Worm (Caenorhabditis elegans) whole organism, L1 larva: Measurements from ENCODE around the gene F39G3.5.
A peak's percentile ranks its signal among the peaks of the same experiment; 100 is the strongest.

ENCODE experiments used
- C04F5.9 ChIP-seq: sonication (generic microtip); optimal IDR thresholded peaks from 2 replicates; lab custom pipeline; 2016; ENCODE audit warnings: missing genetic modification characterization, missing compliant biosample characterization
- C16A3.4 ChIP-seq: fragments of 150-350 bp; optimal IDR thresholded peaks from 2 replicates; lab custom pipeline; 2014; ENCODE audit warnings: missing biosample characterization, missing genetic modification characterization
- C34B4.2 ChIP-seq: sonication (generic microtip); optimal IDR thresholded peaks from 2 replicates; lab custom pipeline; 2017; ENCODE audit warnings: mild to moderate bottlenecking, missing genetic modification characterization, missing compliant biosample characterization
- F16B12.6 ChIP-seq: fragments of 150-350 bp; optimal IDR thresholded peaks from 2 replicates; lab custom pipeline; 2014; ENCODE audit warnings: missing biosample characterization, missing genetic modification characterization
- Y116A8C.19 ChIP-seq: sonication (generic microtip); optimal IDR thresholded peaks from 2 replicates; lab custom pipeline; 2016; ENCODE audit warnings: missing compliant biosample characterization, missing genetic modification characterization, borderline replicate concordance
- aha-1 ChIP-seq: fragments of 150-350 bp; optimal IDR thresholded peaks from 2 replicates; lab custom pipeline; 2014; ENCODE audit warnings: missing biosample characterization, missing genetic modification characterization
- alr-1 ChIP-seq: fragments of 200-800 bp; sonication (Bioruptor generic); optimal IDR thresholded peaks from 2 replicates; lab custom pipeline; 2018; ENCODE audit warnings: borderline replicate concordance, mild to moderate bottlenecking, missing genetic modification characterization, missing compliant biosample characterization
- aly-2 ChIP-seq: fragments of 150-350 bp; optimal IDR thresholded peaks from 2 replicates; lab custom pipeline; 2014; ENCODE audit warnings: missing biosample characterization, missing genetic modification characterization
- ama-1 ChIP-seq: fragments of 150-350 bp; optimal IDR thresholded peaks from 2 replicates; lab custom pipeline; 2014
- ceh-63 ChIP-seq: fragments of 200-800 bp; sonication (Bioruptor generic); optimal IDR thresholded peaks from 2 replicates; lab custom pipeline; 2018; ENCODE audit warnings: mild to moderate bottlenecking, missing genetic modification characterization, missing compliant biosample characterization
- ceh-82 ChIP-seq, 3 experiments: fragments of 150-350 bp in 1 of 3; sonication (generic microtip) in 2 of 3; optimal IDR thresholded peaks; 2 replicates each; lab custom pipeline; 2014 to 2017; ENCODE audit warnings: missing biosample characterization in 3 of 3, missing genetic modification characterization in 3 of 3
- ceh-88 ChIP-seq: fragments of 200-800 bp; sonication (Bioruptor generic); IDR thresholded peaks from 2 replicates; pipeline ENCODE4 v1.3.6; 2022; ENCODE audit warnings: missing genetic modification characterization, missing compliant biosample characterization
- ces-1 ChIP-seq: fragments of 150-350 bp; optimal IDR thresholded peaks from 2 replicates; lab custom pipeline; 2014; ENCODE audit warnings: missing biosample characterization, missing genetic modification reagents, missing genetic modification characterization
- dpl-1 ChIP-seq, 3 experiments: fragments of 150-350 bp in 2 of 3; sonication (generic microtip) in 1 of 3; optimal IDR thresholded peaks; 2 replicates each; lab custom pipeline; 2014 to 2017; ENCODE audit warnings: missing biosample characterization in 3 of 3, missing genetic modification characterization in 3 of 3, missing genetic modification reagents in 3 of 3
- efl-1 ChIP-seq, 4 experiments: fragments of 150-350 bp; optimal IDR thresholded peaks in 3 of 4; peaks in 1 of 4; 1 replicate in 1 of 4; 2 replicates in 3 of 4; lab custom pipeline; 2014; ENCODE audit warnings: missing biosample characterization in 2 of 4, missing genetic modification characterization in 2 of 4, missing genetic modification reagents in 2 of 4
- ets-5 ChIP-seq: fragments of 200-800 bp; sonication (Bioruptor generic); IDR thresholded peaks from 2 replicates; pipeline ENCODE4 v1.3.6; 2022; ENCODE audit warnings: missing genetic modification characterization, missing compliant biosample characterization
- fkh-10 ChIP-seq: sonication (generic microtip); optimal IDR thresholded peaks from 2 replicates; lab custom pipeline; 2017; ENCODE audit warnings: missing biosample characterization, missing genetic modification reagents, missing genetic modification characterization
- fkh-4 ChIP-seq: sonication (generic microtip); optimal IDR thresholded peaks from 2 replicates; lab custom pipeline; 2016; ENCODE audit warnings: missing compliant biosample characterization, missing genetic modification characterization, borderline replicate concordance
- fkh-8 ChIP-seq: sonication (generic microtip); optimal IDR thresholded peaks from 2 replicates; lab custom pipeline; 2016; ENCODE audit warnings: mild to moderate bottlenecking, missing genetic modification characterization, missing compliant biosample characterization
- fos-1 ChIP-seq: fragments of 150-350 bp; optimal IDR thresholded peaks from 2 replicates; lab custom pipeline; 2014; ENCODE audit warnings: missing biosample characterization, missing genetic modification characterization
- jun-1 ChIP-seq: fragments of 150-350 bp; optimal IDR thresholded peaks from 2 replicates; lab custom pipeline; 2014; ENCODE audit warnings: missing biosample characterization, missing genetic modification reagents, missing genetic modification characterization
- lin-13 ChIP-seq: fragments of 150-350 bp; optimal IDR thresholded peaks from 2 replicates; lab custom pipeline; 2014; ENCODE audit warnings: missing biosample characterization, missing genetic modification reagents, missing genetic modification characterization
- lin-15B ChIP-seq: fragments of 150-350 bp; sonication (generic microtip); optimal IDR thresholded peaks from 3 replicates; lab custom pipeline; 2014; ENCODE audit warnings: missing biosample characterization, missing genetic modification characterization
- lin-35 ChIP-seq, 2 experiments: fragments of 150-350 bp; optimal IDR thresholded peaks; 2 replicates each; lab custom pipeline; 2014; ENCODE audit warnings: missing biosample characterization in 2 of 2, missing genetic modification characterization in 2 of 2, missing genetic modification reagents in 2 of 2
- lir-3 ChIP-seq: sonication (generic microtip); optimal IDR thresholded peaks from 2 replicates; lab custom pipeline; 2016; ENCODE audit warnings: mild to moderate bottlenecking, missing genetic modification characterization, moderate library complexity, missing compliant biosample characterization; ENCODE audit not compliant: poor library complexity
- mdl-1 ChIP-seq, 2 experiments: fragments of 150-350 bp; optimal IDR thresholded peaks; 2 replicates each; lab custom pipeline; 2014 to 2017; ENCODE audit warnings: missing biosample characterization in 2 of 2, missing genetic modification characterization in 2 of 2, inconsistent platforms in 1 of 2
- mep-1 ChIP-seq: fragments of 150-350 bp; optimal IDR thresholded peaks from 2 replicates; lab custom pipeline; 2014; ENCODE audit warnings: missing biosample characterization, missing genetic modification characterization
- nhr-11 ChIP-seq: fragments of 150-350 bp; optimal IDR thresholded peaks from 2 replicates; lab custom pipeline; 2014; ENCODE audit warnings: missing biosample characterization, missing genetic modification characterization
- nhr-12 ChIP-seq: sonication (generic microtip); optimal IDR thresholded peaks from 2 replicates; lab custom pipeline; 2017; ENCODE audit warnings: missing biosample characterization, missing genetic modification characterization
- nhr-19 ChIP-seq: fragments of 200-800 bp; sonication (Bioruptor generic); conservative IDR thresholded peaks from 2 replicates; pipeline ENCODE4 v1.3.6; 2022; ENCODE audit warnings: missing genetic modification characterization, missing compliant biosample characterization
- nhr-20 ChIP-seq: sonication (generic microtip); optimal IDR thresholded peaks from 2 replicates; lab custom pipeline; 2016; ENCODE audit warnings: mild to moderate bottlenecking, missing genetic modification characterization, missing compliant biosample characterization
- nhr-237 ChIP-seq: fragments of 150-350 bp; optimal IDR thresholded peaks from 2 replicates; lab custom pipeline; 2014; ENCODE audit warnings: missing biosample characterization, missing genetic modification characterization
- nhr-28 ChIP-seq: fragments of 150-350 bp; optimal IDR thresholded peaks from 2 replicates; lab custom pipeline; 2014; ENCODE audit warnings: missing biosample characterization, missing genetic modification characterization
- nhr-47 ChIP-seq: sonication (generic microtip); optimal IDR thresholded peaks from 2 replicates; lab custom pipeline; 2016; ENCODE audit warnings: mild to moderate bottlenecking, missing genetic modification characterization, moderate library complexity, missing compliant biosample characterization
- nhr-85 ChIP-seq: sonication (generic microtip); peaks from one replicate; lab custom pipeline; 2016; ENCODE audit warnings: missing genetic modification characterization, inconsistent platforms, missing compliant biosample characterization
- nhr-90 ChIP-seq: sonication (generic microtip); optimal IDR thresholded peaks from 2 replicates; lab custom pipeline; 2016; ENCODE audit warnings: mild to moderate bottlenecking, missing genetic modification characterization, missing compliant biosample characterization; ENCODE audit not compliant: poor library complexity
- pax-3 ChIP-seq: fragments of 200-800 bp; sonication (Bioruptor generic); optimal IDR thresholded peaks from 2 replicates; lab custom pipeline; 2018; ENCODE audit warnings: mild to moderate bottlenecking, missing genetic modification characterization, moderate library complexity, missing compliant biosample characterization
- pqm-1 ChIP-seq: sonication (generic microtip); optimal IDR thresholded peaks from 3 replicates; lab custom pipeline; 2017; ENCODE audit warnings: missing biosample characterization, missing genetic modification characterization
- snpc-4 ChIP-seq: fragments of 150-350 bp; optimal IDR thresholded peaks from 2 replicates; lab custom pipeline; 2014; ENCODE audit warnings: missing biosample characterization, missing genetic modification characterization
- snu-23 ChIP-seq: sonication (generic microtip); optimal IDR thresholded peaks from 2 replicates; lab custom pipeline; 2016; ENCODE audit warnings: missing genetic modification characterization, missing compliant biosample characterization
- sptf-1 ChIP-seq: fragments of 150-350 bp; optimal IDR thresholded peaks from 2 replicates; lab custom pipeline; 2014; ENCODE audit warnings: missing biosample characterization, missing genetic modification characterization
- sup-37 ChIP-seq: fragments of 200-800 bp; sonication (Bioruptor generic); optimal IDR thresholded peaks from 2 replicates; lab custom pipeline; 2018; ENCODE audit warnings: mild to moderate bottlenecking, missing genetic modification characterization, missing compliant biosample characterization
- tbx-2 ChIP-seq: sonication (generic microtip); optimal IDR thresholded peaks from 2 replicates; lab custom pipeline; 2016; ENCODE audit warnings: missing genetic modification characterization, missing compliant biosample characterization
- unc-130 ChIP-seq: fragments of 150-350 bp; optimal IDR thresholded peaks from 2 replicates; lab custom pipeline; 2017; ENCODE audit warnings: missing biosample characterization, missing genetic modification characterization, inconsistent platforms
- unc-30 ChIP-seq: sonication (generic microtip); optimal IDR thresholded peaks from 2 replicates; lab custom pipeline; 2017; ENCODE audit warnings: missing biosample characterization, missing genetic modification characterization
- unc-62 ChIP-seq: fragments of 150-350 bp; optimal IDR thresholded peaks from 2 replicates; lab custom pipeline; 2014; ENCODE audit warnings: missing biosample characterization, missing genetic modification reagents, missing genetic modification characterization
- xbp-1 ChIP-seq: sonication (generic microtip); optimal IDR thresholded peaks from 2 replicates; lab custom pipeline; 2016; ENCODE audit warnings: missing genetic modification characterization, missing compliant biosample characterization
- ztf-11 ChIP-seq, 2 experiments: sonication (generic microtip); optimal IDR thresholded peaks; 2 replicates each; lab custom pipeline; 2016 to 2017; ENCODE audit warnings: missing genetic modification characterization in 2 of 2, missing biosample characterization in 1 of 2, missing compliant biosample characterization in 1 of 2
- ztf-4 ChIP-seq: fragments of 150-350 bp; optimal IDR thresholded peaks from 2 replicates; lab custom pipeline; 2014; ENCODE audit warnings: missing biosample characterization, missing genetic modification characterization

Gene F39G3.5

ce11 chrV:4730075-4730474 is 7.7 kb downstream of the F39G3.5 start, which contains the start of gene tig-2 (continued):
- TF ChIP-seq jun-1 (tag; lab: Kevin White, UChicago): no peak
- peak; percentile 65 for TF ChIP-seq lir-3
- TF ChIP-seq nhr-11: no peak
- TF ChIP-seq, all 84 proteins: peak for 18

ce11 chrV:4731154-4731961 is 8.9 kb downstream of the F39G3.5 start, which contains the start of gene F39G3.3:
F39G3.3 (plus strand) TSS chrV:4731911.
- TF ChIP-seq ceh-63 (GFP tag; lab: Kevin White, UChicago) (no peak), ztf-4 (no peak), sptf-1 (tag; lab: Kevin White, UChicago) (no peak), fos-1 (tag; lab: Kevin White, UChicago) (no peak), lin-13 (peak; percentile 40), ets-5 (GFP tag; lab: Robert Waterston, UW) (no peak), snpc-4 (no peak), unc-30 (tag; lab: Kevin White, UChicago) (no peak), pax-3 (no peak), pqm-1 (tag; lab: Kevin White, UChicago) (no peak), snu-23 (GFP tag; lab: Kevin White, UChicago) (peak; percentile 67), nhr-20 (tag; lab: Kevin White, UChicago) (peak; percentile 57), nhr-237 (no peak), Y116A8C.19 (no peak), mdl-1 (tag; optimal IDR thresholded peaks at IDR 0.05; lab: Kevin White, UChicago) (peak in 1 of 2 experiments; percentile 30), nhr-11 (no peak), lir-3 (peak; percentile 47), xbp-1 (tag; lab: Kevin White, UChicago) (peak; percentile 58), nhr-19 (GFP tag; lab: Robert Waterston, UW) (peak; percentile 54), nhr-47 (tag; lab: Kevin White, UChicago) (peak; percentile 65), unc-62 (GFP tag; lab: Kevin White, UChicago) (no peak), dpl-1 (GFP tag; optimal IDR thresholded peaks at IDR 0.05; lab: Kevin White, UChicago) (peak; percentile 19 to 59 (median 46)), fkh-4 (peak; percentile 9), alr-1 (tag; lab: Kevin White, UChicago) (no peak), fkh-10 (GFP tag; lab: Kevin White, UChicago) (no peak), lin-35 (GFP tag; optimal IDR thresholded peaks at IDR 0.05; lab: Kevin White, UChicago) (peak; percentile 24 to 49), efl-1 (optimal IDR thresholded peaks at IDR 0.05; lab: Kevin White, UChicago) (peak; percentile 33 to 55), efl-1 (GFP tag; optimal IDR thresholded peaks at IDR 0.05 in 1 of 2; lab: Kevin White, UChicago) (peak; percentile 35 to 95), lin-15B (tag; lab: Kevin White, UChicago) (no peak), ces-1 (GFP tag; lab: Kevin White, UChicago) (no peak), ama-1 (no peak), C04F5.9 (tag; lab: Kevin White, UChicago) (no peak), ztf-11 (tag; optimal IDR thresholded peaks at IDR 0.05; lab: Kevin White, UChicago) (peak in 1 of 2 experiments; percentile 7), tbx-2 (tag; lab: Kevin White, UChicago) (peak; percentile 48), nhr-12 (tag; lab: Kevin White, UChicago) (no peak), mep-1 (tag; lab: Kevin White, UChicago) (peak; percentile 68), fkh-8 (tag; lab: Kevin White, UChicago) (no peak), ceh-88 (GFP tag; lab: Robert Waterston, UW) (no peak), nhr-28 (tag; lab: Kevin White, UChicago) (no peak), F16B12.6 (tag; lab: Kevin White, UChicago) (no peak), jun-1 (tag; lab: Kevin White, UChicago) (no peak), C16A3.4 (tag; lab: Kevin White, UChicago) (peak; percentile 52), aly-2 (tag; lab: Kevin White, UChicago) (no peak), C34B4.2 (tag; lab: Kevin White, UChicago) (no peak), unc-130 (tag; lab: Kevin White, UChicago) (peak; percentile 88), nhr-85 (tag; lab: Kevin White, UChicago) (peak; percentile 80), aha-1 (tag; lab: Kevin White, UChicago) (no peak), sup-37 (GFP tag; lab: Kevin White, UChicago) (no peak), ceh-82 (tag; optimal IDR thresholded peaks at IDR 0.05; lab: Kevin White, UChicago) (peak; percentile 36 to 55 (median 43)), nhr-90 (peak; percentile 69)
